Worm (Caenorhabditis elegans) whole organism, early embryonic: Measurements from ENCODE around the gene C01G12.5.

ENCODE experiments used
- B0310.2 ChIP-seq: sonication (generic microtip); optimal IDR thresholded peaks from 2 replicates; lab custom pipeline; 2016; ENCODE audit warnings: mild to moderate bottlenecking, missing genetic modification characterization, missing compliant biosample characterization
- aly-1 ChIP-seq: sonication (generic microtip); optimal IDR thresholded peaks from 2 replicates; lab custom pipeline; 2016; ENCODE audit warnings: missing genetic modification characterization, missing compliant biosample characterization
- ama-1 ChIP-seq: fragments of 150-350 bp; optimal IDR thresholded peaks from 2 replicates; lab custom pipeline; 2014
- ceh-36 ChIP-seq: sonication (generic microtip); optimal IDR thresholded peaks from 2 replicates; lab custom pipeline; 2016; ENCODE audit warnings: missing genetic modification characterization, inconsistent platforms, missing compliant biosample characterization
- ets-7 ChIP-seq: sonication (generic microtip); optimal IDR thresholded peaks from 2 replicates; lab custom pipeline; 2016; ENCODE audit warnings: missing genotype, missing genetic modification characterization, missing compliant biosample characterization
- flt-1 ChIP-seq: fragments of 200-800 bp; sonication (Bioruptor generic); IDR thresholded peaks from 2 replicates; pipeline ENCODE4 v1.3.6; 2022; ENCODE audit warnings: missing genetic modification characterization, missing compliant biosample characterization
- hmbx-1 ChIP-seq: sonication (generic microtip); optimal IDR thresholded peaks from 2 replicates; lab custom pipeline; 2016; ENCODE audit warnings: mild to moderate bottlenecking, missing genetic modification characterization, missing compliant biosample characterization
- hnd-1 ChIP-seq: sonication (generic microtip); optimal IDR thresholded peaks from 2 replicates; lab custom pipeline; 2016; ENCODE audit warnings: missing genetic modification characterization, missing compliant biosample characterization
- pes-1 ChIP-seq: fragments of 200-800 bp; sonication (Bioruptor generic); IDR thresholded peaks from 2 replicates; pipeline ENCODE4 v1.3.6; 2022; ENCODE audit warnings: missing genetic modification reagents, missing genetic modification characterization, missing compliant biosample characterization
- scrt-1 ChIP-seq: fragments of 200-800 bp; sonication (Bioruptor generic); IDR thresholded peaks from 2 replicates; pipeline ENCODE4 v1.3.6; 2022; ENCODE audit warnings: missing genetic modification characterization, missing compliant biosample characterization
- sea-1 ChIP-seq: fragments of 200-800 bp; sonication (Bioruptor generic); conservative IDR thresholded peaks from 2 replicates; pipeline ENCODE4 v1.3.6; 2022; ENCODE audit warnings: missing genetic modification characterization, missing compliant biosample characterization
- tbx-37 ChIP-seq: fragments of 200-800 bp; sonication (Bioruptor generic); conservative IDR thresholded peaks from 2 replicates; pipeline ENCODE4 v1.3.6; 2022; ENCODE audit warnings: missing genetic modification reagents, missing genetic modification characterization, missing compliant biosample characterization
- tra-4 ChIP-seq: sonication (generic microtip); optimal IDR thresholded peaks from 2 replicates; lab custom pipeline; 2017; ENCODE audit warnings: missing genetic modification characterization, missing compliant biosample characterization

ce11 chrII:14555019-14555418 is 32.3 kb downstream of the C01G12.5 start:
- TF ChIP-seq pes-1 (GFP tag; lab: Robert Waterston, UW) (no peak), aly-1 (tag; lab: Kevin White, UChicago) (no peak), flt-1 (GFP tag; lab: Robert Waterston, UW) (no peak), ama-1 (lab: Kevin White, UChicago) (no peak), scrt-1 (no peak), ceh-36 (tag; lab: Kevin White, UChicago) (no peak), B0310.2 (tag; lab: Kevin White, UChicago) (no peak), tra-4 (no peak), tbx-37 (GFP tag; lab: Robert Waterston, UW) (no peak), hnd-1 (tag; lab: Kevin White, UChicago) (no peak), sea-1 (no peak), hmbx-1 (no peak), ets-7 (tag; lab: Kevin White, UChicago) (no peak)
